Worm (Caenorhabditis elegans): ENCODE measurements around the gene nas-39.
A peak's percentile ranks its signal among the peaks of the same experiment; 100 is the strongest.
"Not testable (repeated sequence)": the region's sequence is repeated elsewhere in the genome, so short reads cannot be mapped to it uniquely, and the experiment has no call there.

The nas-39 gene

ce11 chrX:16447116-16447515, 9.6 kb upstream of the nas-39 start:
- no peak for TF ChIP-seq ZK546.5 (tag; optimal IDR thresholded peaks at IDR 0.05)
- TF ChIP-seq ceh-82 (tag; optimal IDR thresholded peaks at IDR 0.05) = no peak
- no peak for TF ChIP-seq elt-2 (tag; optimal IDR thresholded peaks at IDR 0.05)
- TF ChIP-seq nhr-43 (tag; optimal IDR thresholded peaks at IDR 0.05; ENCODE audit: poor library complexity, severe bottlenecking) = no peak
- TF ChIP-seq ceh-9 (tag; optimal IDR thresholded peaks at IDR 0.05) = no peak
- no peak for TF ChIP-seq nhr-12 (tag; optimal IDR thresholded peaks at IDR 0.05)
- TF ChIP-seq pha-4 (tag; optimal IDR thresholded peaks at IDR 0.05) = peak; percentile 10
- TF ChIP-seq elt-1 (tag; optimal IDR thresholded peaks at IDR 0.05) = no peak
- no peak for TF ChIP-seq sea-2 (GFP tag; optimal IDR thresholded peaks at IDR 0.05)
- TF ChIP-seq zag-1 (tag; optimal IDR thresholded peaks at IDR 0.05) = no peak
- TF ChIP-seq nhr-25 (tag; optimal IDR thresholded peaks at IDR 0.05) = peak; percentile 23
- TF ChIP-seq unc-39 (tag; optimal IDR thresholded peaks at IDR 0.05) = no peak

ce11 chrX:16451124-16451523, 5.6 kb upstream of the nas-39 start:
- TF ChIP-seq aly-2 (tag; optimal IDR thresholded peaks at IDR 0.05) = no peak
- no peak for TF ChIP-seq ztf-11 (tag; optimal IDR thresholded peaks at IDR 0.05)
- TF ChIP-seq pqm-1 (tag; optimal IDR thresholded peaks at IDR 0.05) = no peak
- TF ChIP-seq mml-1 (tag; optimal IDR thresholded peaks at IDR 0.05) = no peak
- no peak for TF ChIP-seq jun-1 (tag; optimal IDR thresholded peaks at IDR 0.05)
- TF ChIP-seq unc-39 (tag; optimal IDR thresholded peaks at IDR 0.05) = no peak
- no peak for TF ChIP-seq ztf-4 (tag; optimal IDR thresholded peaks at IDR 0.05)
- no peak for TF ChIP-seq ZK546.5 (tag; optimal IDR thresholded peaks at IDR 0.05)
- no peak for TF ChIP-seq fkh-10 (GFP tag; optimal IDR thresholded peaks at IDR 0.05)
- TF ChIP-seq ceh-28 (tag; optimal IDR thresholded peaks at IDR 0.05) = no peak

- TF ChIP-seq nhr-25 (tag; optimal IDR thresholded peaks at IDR 0.05); lin-15B (tag; optimal IDR thresholded peaks at IDR 0.05); nfya-1 (tag; optimal IDR thresholded peaks at IDR 0.05; ENCODE audit: insufficient read depth): not testable (repeated sequence)
Observed at ce11 chrX:16451642-16452041, 5.1 kb upstream of the nas-39 start, which contains the start of gene F38E9.4. TSS of gene F38E9.4 (plus strand) at chrX:16451942.

- no peak for TF ChIP-seq ama-1 (optimal IDR thresholded peaks at IDR 0.05)
- no peak for TF ChIP-seq snpc-4 (tag; optimal IDR thresholded peaks at IDR 0.05)
- TF ChIP-seq hmg-11 (tag; optimal IDR thresholded peaks at IDR 0.05) = no peak
- no peak for TF ChIP-seq fos-1 (tag; optimal IDR thresholded peaks at IDR 0.05)
- no peak for TF ChIP-seq eor-1 (tag; optimal IDR thresholded peaks at IDR 0.05)
- TF ChIP-seq ceh-82 (tag; optimal IDR thresholded peaks at IDR 0.05) = no peak
- no peak for TF ChIP-seq ceh-16 (tag; optimal IDR thresholded peaks at IDR 0.05)
- no peak for TF ChIP-seq unc-62 (GFP tag; optimal IDR thresholded peaks at IDR 0.05)
- no peak for TF ChIP-seq elt-2 (tag; optimal IDR thresholded peaks at IDR 0.05)
- TF ChIP-seq aly-2 (tag; optimal IDR thresholded peaks at IDR 0.05) = no peak
- TF ChIP-seq fkh-10 (GFP tag; optimal IDR thresholded peaks at IDR 0.05) = no peak
- TF ChIP-seq nhr-77 (tag; optimal IDR thresholded peaks at IDR 0.05) = no peak
- TF ChIP-seq zag-1 (tag; optimal IDR thresholded peaks at IDR 0.05) = no peak
- no peak for TF ChIP-seq skn-1 (tag; optimal IDR thresholded peaks at IDR 0.05)
- TF ChIP-seq ceh-9 (tag; optimal IDR thresholded peaks at IDR 0.05) = no peak
- TF ChIP-seq unc-39 (tag; optimal IDR thresholded peaks at IDR 0.05) = no peak
Observed at ce11 chrX:16457113-16457512, 386 bp downstream of the nas-39 start.

ce11 chrX:16461319-16461718, 4.6 kb downstream of the nas-39 start:
- TF ChIP-seq elt-3 (tag; optimal IDR thresholded peaks at IDR 0.05) (no peak), ama-1 (optimal IDR thresholded peaks at IDR 0.05) (no peak), fkh-2 (tag; optimal IDR thresholded peaks at IDR 0.05) (no peak), hmg-11 (tag; optimal IDR thresholded peaks at IDR 0.05) (no peak), mml-1 (tag; optimal IDR thresholded peaks at IDR 0.05) (no peak), lin-15B (tag; optimal IDR thresholded peaks at IDR 0.05) (no peak), ztf-11 (tag; optimal IDR thresholded peaks at IDR 0.05) (no peak), ceh-16 (tag; optimal IDR thresholded peaks at IDR 0.05) (no peak), nhr-237 (tag; optimal IDR thresholded peaks at IDR 0.05) (no peak), daf-12 (tag; optimal IDR thresholded peaks at IDR 0.05) (no peak), aly-2 (tag; optimal IDR thresholded peaks at IDR 0.05) (no peak), pha-4 (tag; optimal IDR thresholded peaks at IDR 0.05) (no peak)

Measured in whole organism, L3 larva.